Worm (Caenorhabditis elegans) whole organism, L1 larva: ENCODE data around the gene F58E6.11.

Source experiments
- elt-3 ChIP-seq, 6 experiments: fragments of 150-350 bp in 1 of 6; sonication (generic microtip); optimal IDR thresholded peaks; 2 replicates each; lab custom pipeline; 2017 to 2018; ENCODE audit warnings: missing biosample characterization in 6 of 6, missing genetic modification characterization in 6 of 6, inconsistent platforms in 1 of 6
- lin-13 ChIP-seq: fragments of 150-350 bp; optimal IDR thresholded peaks from 2 replicates; lab custom pipeline; 2014; ENCODE audit warnings: missing biosample characterization, missing genetic modification reagents, missing genetic modification characterization
- skn-1 ChIP-seq: fragments of 150-350 bp; optimal IDR thresholded peaks from 2 replicates; lab custom pipeline; 2014; ENCODE audit warnings: missing biosample characterization, missing genetic modification characterization

ce11 chrV:9782969-9783368 is 25.2 kb upstream of the F58E6.11 start, which contains the start of gene F46B6.5:
- TF ChIP-seq elt-3 (tag; optimal IDR thresholded peaks at IDR 0.05; lab: Kevin White, UChicago), result no peak
- TF ChIP-seq lin-13 (GFP tag; lab: Kevin White, UChicago), result no peak
- TF ChIP-seq skn-1 (tag; lab: Kevin White, UChicago), result no peak
